Fruit fly (Drosophila melanogaster) ovary, adult (tissue): ENCODE measurements around the gene CG3225.

Experiments
- CG17801 ChIP-seq: fragments of 200-800 bp; optimal IDR thresholded peaks from 2 replicates; lab custom pipeline; 2019; ENCODE audit warnings: missing biosample characterization, mild to moderate bottlenecking, missing genetic modification characterization, moderate library complexity; ENCODE audit not compliant: partially characterized antibody

CG3225 gene

DNA sequence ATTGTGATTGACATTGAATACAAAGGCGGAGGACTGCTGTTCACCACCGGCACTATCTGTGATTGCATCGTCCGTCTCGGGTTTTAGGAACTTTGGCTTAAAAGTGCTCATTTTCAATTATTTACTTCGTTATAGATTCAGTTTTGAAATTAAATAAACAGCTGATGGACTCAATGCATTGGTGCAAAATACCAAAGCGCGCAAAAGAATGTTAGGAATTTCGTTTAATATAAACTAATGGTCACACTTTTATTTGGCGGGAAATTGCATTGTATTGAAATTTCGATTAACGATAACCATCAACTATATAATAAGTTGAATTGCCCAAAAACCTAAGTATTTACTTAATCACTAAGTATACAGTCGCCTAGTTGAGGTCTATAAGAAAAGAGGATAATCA, at the start of gene CG3225:
Gene CG3225, minus strand, starts transcription at position 190 of the 400 bp plus-strand sequence.
- TF ChIP-seq CG17801 (GFP tag; lab: Kevin White, UChicago): no peak

- no peak for TF ChIP-seq CG17801 (GFP tag; lab: Kevin White, UChicago)
Measured at dm6 chr2L:4865400-4865799, 47.4 kb upstream of the CG3225 start.

dm6 chr2L:4861503-4861902, 43.5 kb upstream of the CG3225 start:
- no peak for TF ChIP-seq CG17801 (GFP tag; lab: Kevin White, UChicago)

- TF ChIP-seq CG17801 (GFP tag; lab: Kevin White, UChicago): no peak
Measured at dm6 chr2L:4856118-4856517, 38.1 kb upstream of the CG3225 start.

- TF ChIP-seq CG17801 (GFP tag; lab: Kevin White, UChicago): no peak
Measured at dm6 chr2L:4854822-4855221, 36.8 kb upstream of the CG3225 start.

DNA sequence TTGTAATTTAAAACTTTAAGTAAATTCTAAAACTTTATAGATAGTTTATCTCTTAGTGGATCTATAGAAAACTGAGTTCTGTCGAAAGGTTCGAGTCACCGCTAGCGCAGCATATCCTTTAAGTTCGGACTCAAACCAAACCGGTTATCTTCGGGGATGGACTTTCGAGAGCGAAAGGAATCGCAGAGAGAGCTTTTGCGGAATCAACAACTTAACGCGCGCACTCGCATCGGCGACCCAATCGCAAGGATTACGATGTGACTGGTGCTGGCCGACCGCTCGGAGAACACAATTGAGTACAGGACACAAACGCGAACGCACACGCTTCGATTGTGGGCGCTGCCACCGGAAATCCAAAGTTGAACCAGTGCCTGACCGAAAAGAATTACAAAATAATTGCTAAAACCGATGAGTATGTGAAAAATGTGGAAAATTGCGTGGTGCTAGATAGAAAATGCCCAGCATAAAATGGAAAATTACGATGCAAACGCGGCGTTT, 34.6 kb upstream of the CG3225 start, which contains the start of gene smog:
Gene smog, plus strand, starts transcription at position 260 of the 498 bp plus-strand sequence.
- no peak for TF ChIP-seq CG17801 (GFP tag; lab: Kevin White, UChicago)

dm6 chr2L:4850356-4850755, 32.3 kb upstream of the CG3225 start, which contains the start of the genes mRpS2 and Mon1:
TSS of gene mRpS2 (minus strand) at chr2L:4850419.
TSS of gene Mon1 (plus strand) at chr2L:4850641.
- peak; percentile 93 for TF ChIP-seq CG17801 (GFP tag; lab: Kevin White, UChicago)

DNA sequence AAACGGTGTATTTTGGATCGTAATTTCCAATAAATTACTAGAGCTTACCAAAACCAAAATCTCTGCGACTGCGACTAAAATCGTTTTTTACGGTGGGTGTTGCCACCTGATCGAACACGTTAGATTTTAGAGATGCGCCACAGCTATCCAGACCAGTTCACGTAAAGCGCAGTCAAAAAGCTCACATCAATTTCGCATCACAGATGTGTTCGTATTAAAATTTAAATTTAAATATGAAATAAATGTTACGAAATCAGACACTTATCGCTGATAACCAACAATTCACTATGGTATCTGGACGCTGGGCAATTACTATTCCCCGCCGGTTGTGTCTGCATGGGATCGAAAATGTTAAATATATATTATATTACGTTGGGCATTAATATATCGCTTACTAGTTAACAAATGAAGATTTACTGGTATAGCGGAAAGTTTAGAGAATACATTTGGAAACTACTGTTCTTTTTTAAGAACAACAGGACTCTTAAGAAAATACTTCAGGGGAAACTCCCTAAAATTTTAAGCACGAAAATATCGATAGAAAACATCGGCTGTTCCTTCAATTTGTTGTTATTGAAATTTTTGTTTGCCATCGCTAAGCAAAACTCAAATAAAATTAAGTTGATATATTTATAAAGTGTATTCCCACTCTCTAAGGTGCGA, 29.3 kb upstream of the CG3225 start, which contains the start of the genes mxt and CG11927:
Gene mxt, minus strand, starts transcription at position 105 of the 663 bp plus-strand sequence.
Gene CG11927, plus strand, starts transcription at position 576 of the 663 bp plus-strand sequence.
- no peak for TF ChIP-seq CG17801 (GFP tag; lab: Kevin White, UChicago)

DNA sequence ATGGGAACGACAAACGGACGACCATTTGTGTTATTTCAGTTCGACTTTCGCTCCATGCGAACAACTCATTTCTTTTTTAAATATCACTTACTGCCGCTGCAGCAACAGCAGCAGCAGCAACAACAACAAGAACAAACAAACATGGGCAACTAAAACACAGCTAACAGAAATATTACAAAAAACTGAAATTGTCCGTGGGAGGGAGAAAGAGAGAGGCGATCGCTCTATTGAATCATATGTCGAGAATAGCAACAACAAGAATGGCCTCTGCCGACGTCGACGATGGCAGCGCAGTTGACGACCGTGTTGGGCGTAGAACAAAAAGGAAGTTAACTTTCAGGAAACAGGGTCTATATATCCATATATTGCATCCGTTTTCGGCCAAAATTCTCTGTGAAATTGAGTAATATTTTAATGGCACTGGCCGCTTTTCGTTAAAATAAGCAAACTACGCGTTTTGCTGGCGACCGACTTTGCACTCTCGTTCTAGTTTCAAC, 28.6 kb upstream of the CG3225 start:
- TF ChIP-seq CG17801 (GFP tag; lab: Kevin White, UChicago): no peak

DNA sequence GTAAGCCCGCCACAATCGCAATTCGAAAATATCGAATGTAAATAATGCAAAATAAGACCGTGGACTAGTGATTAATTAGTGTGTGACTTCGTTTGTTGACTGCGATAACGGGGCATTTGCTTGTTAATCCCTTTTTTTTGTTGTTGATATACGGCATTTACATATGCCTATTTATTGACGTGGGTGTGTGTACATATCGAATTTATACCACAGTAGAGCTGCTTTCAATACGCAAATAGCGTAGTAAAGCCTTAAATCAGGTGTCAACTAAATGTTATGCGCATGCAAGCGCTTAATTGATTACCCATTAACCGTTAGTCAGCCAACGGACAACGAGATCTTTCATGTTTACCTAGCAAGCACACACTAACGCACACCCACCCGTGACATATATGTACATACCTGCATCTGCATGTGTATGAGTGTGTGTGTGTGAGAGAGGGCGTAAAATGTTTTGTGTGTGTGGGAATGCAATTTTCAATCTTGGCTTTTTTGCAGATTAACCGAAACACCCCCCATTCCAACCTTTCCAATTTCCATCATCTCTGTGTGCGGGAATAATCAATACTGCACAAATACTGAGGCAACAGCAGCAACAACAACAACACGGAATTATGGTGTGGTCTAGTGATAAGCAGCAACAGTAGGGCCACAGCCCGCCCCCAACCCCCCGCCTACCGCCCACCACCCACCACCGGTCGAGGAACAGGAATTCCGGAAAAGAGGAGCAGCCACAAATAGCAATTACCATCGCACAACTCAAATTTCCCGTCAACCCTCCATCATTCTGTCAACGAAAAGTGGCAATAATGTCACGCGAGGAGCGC, 20.7 kb upstream of the CG3225 start:
- no peak for TF ChIP-seq CG17801 (GFP tag; lab: Kevin White, UChicago)

dm6 chr2L:4837772-4838397, 19.8 kb upstream of the CG3225 start, which contains the start of the genes tank and CG12194:
TSS of gene tank (minus strand) at chr2L:4837999.
TSS of gene CG12194 (plus strand) at chr2L:4838347.
- peak; percentile 93 for TF ChIP-seq CG17801 (GFP tag; lab: Kevin White, UChicago)

dm6 chr2L:4836193-4836592, 18.1 kb upstream of the CG3225 start:
- no peak for TF ChIP-seq CG17801 (GFP tag; lab: Kevin White, UChicago)

- no peak for TF ChIP-seq CG17801 (GFP tag; lab: Kevin White, UChicago)
Measured at dm6 chr2L:4835091-4835689, 17.1 kb upstream of the CG3225 start, which contains the start of gene Ir25a. TSS of gene Ir25a (minus strand) at chr2L:4835300.

- TF ChIP-seq CG17801 (GFP tag; lab: Kevin White, UChicago): peak; percentile 28
Measured at dm6 chr2L:4830490-4830889, 12.4 kb upstream of the CG3225 start, which contains the start of gene Fnta. TSS of gene Fnta (minus strand) at chr2L:4830693.
